Fruit fly (Drosophila melanogaster) whole organism, wandering third instar larva: ENCODE measurements around the gene upSET.

ENCODE experiments used
- Abd-B ChIP-seq: fragments of >200 bp; optimal IDR thresholded peaks from 2 replicates; lab custom pipeline; 2017; ENCODE audit warnings: missing biosample characterization, missing genetic modification characterization
- CG32264 ChIP-seq: fragments of 200-800 bp; sonication (Bioruptor generic); optimal IDR thresholded peaks from 2 replicates; lab custom pipeline; 2016; ENCODE audit warnings: missing biosample characterization, missing genetic modification characterization
- CG9705 ChIP-seq: fragments of 200-800 bp; sonication (Bioruptor generic); optimal IDR thresholded peaks from 2 replicates; lab custom pipeline; 2018; ENCODE audit warnings: missing biosample characterization, mild to moderate bottlenecking, missing genetic modification characterization
- CrebA ChIP-seq: fragments of 200-800 bp; sonication (Bioruptor generic); optimal IDR thresholded peaks from 2 replicates; lab custom pipeline; 2016; ENCODE audit warnings: missing biosample characterization, mild to moderate bottlenecking, missing genetic modification characterization, borderline replicate concordance
- Dfd ChIP-seq: fragments of >200 bp; optimal IDR thresholded peaks from 2 replicates; lab custom pipeline; 2017; ENCODE audit warnings: missing biosample characterization, missing genetic modification characterization
- Dif ChIP-seq: fragments of 200-275, 200-300 bp; sonication (Bioruptor generic); optimal IDR thresholded peaks from 2 replicates; lab custom pipeline; 2018; ENCODE audit warnings: missing biosample characterization, missing genetic modification characterization; ENCODE audit not compliant: partially characterized antibody
- GATAd ChIP-seq: sonication (Bioruptor generic); optimal IDR thresholded peaks from 2 replicates; lab custom pipeline; 2016; ENCODE audit warnings: missing biosample characterization, missing genetic modification characterization
- HLH106 ChIP-seq: fragments of 200-800 bp; optimal IDR thresholded peaks from 3 replicates; lab custom pipeline; 2019; ENCODE audit warnings: missing biosample characterization, mild to moderate bottlenecking, missing genetic modification characterization, moderate library complexity
- Hr78 ChIP-seq: fragments of >200 bp; optimal IDR thresholded peaks from 2 replicates; lab custom pipeline; 2017; ENCODE audit warnings: missing biosample characterization, missing genetic modification characterization
- Hr83 ChIP-seq: fragments of 200-300 bp; sonication (Bioruptor generic); optimal IDR thresholded peaks from 2 replicates; lab custom pipeline; 2016; ENCODE audit warnings: missing biosample characterization, mild to moderate bottlenecking, missing genetic modification characterization, moderate library complexity; ENCODE audit not compliant: poor library complexity, severe bottlenecking
- Jra ChIP-seq: sonication (Bioruptor generic); optimal IDR thresholded peaks from 2 replicates; lab custom pipeline; 2016; ENCODE audit warnings: missing biosample characterization, missing genetic modification characterization
- Mio ChIP-seq: sonication (Bioruptor generic); optimal IDR thresholded peaks from 2 replicates; lab custom pipeline; 2016; ENCODE audit warnings: missing biosample characterization, missing genetic modification characterization
- Myc ChIP-seq: fragments of >200 bp; optimal IDR thresholded peaks from 2 replicates; lab custom pipeline; 2017
- N ChIP-seq: fragments of >200 bp; optimal IDR thresholded peaks from 2 replicates; lab custom pipeline; 2018; ENCODE audit warnings: missing biosample characterization, missing external identifiers, missing genetic modification characterization
- OdsH ChIP-seq: fragments of 200-800 bp; sonication (Bioruptor generic); optimal IDR thresholded peaks from 2 replicates; lab custom pipeline; 2016; ENCODE audit warnings: missing biosample characterization, mild to moderate bottlenecking, missing genetic modification characterization
- Rel ChIP-seq, 2 experiments: fragments of 200-800 bp; sonication (Bioruptor generic) in 1 of 2; optimal IDR thresholded peaks; 2 replicates in 1 of 2; 3 replicates in 1 of 2; lab custom pipeline; 2016 to 2019; ENCODE audit warnings: mild to moderate bottlenecking in 2 of 2, missing biosample characterization in 2 of 2, missing genetic modification characterization in 2 of 2, moderate library complexity in 1 of 2
- Sp1 ChIP-seq: fragments of 200-800 bp; sonication (Bioruptor generic); optimal IDR thresholded peaks from 3 replicates; lab custom pipeline; 2019; ENCODE audit warnings: missing biosample characterization, mild to moderate bottlenecking, missing genetic modification characterization, moderate library complexity
- Vsx2 ChIP-seq: fragments of 200-300, 225-300 bp; sonication (Bioruptor generic); optimal IDR thresholded peaks from 2 replicates; lab custom pipeline; 2018; ENCODE audit warnings: missing biosample characterization, missing genetic modification characterization; ENCODE audit not compliant: partially characterized antibody
- br ChIP-seq: fragments of 200-800 bp; sonication (Bioruptor generic); optimal IDR thresholded peaks from 2 replicates; lab custom pipeline; 2016; ENCODE audit warnings: missing biosample characterization, missing genetic modification characterization
- dl ChIP-seq, 2 experiments: fragments of 175-275, 200-275 bp in 1 of 2; fragments of 200-275 bp in 1 of 2; sonication (Bioruptor generic); optimal IDR thresholded peaks; lab custom pipeline; 2018; ENCODE audit warnings: mild to moderate bottlenecking in 2 of 2, missing biosample characterization in 2 of 2, missing genetic modification characterization in 2 of 2, moderate library complexity in 2 of 2; ENCODE audit not compliant: partially characterized antibody in 2 of 2, insufficient read depth in 1 of 2
- dmrt93B ChIP-seq: fragments of 200-800 bp; sonication (Bioruptor generic); optimal IDR thresholded peaks from 2 replicates; lab custom pipeline; 2018; ENCODE audit warnings: missing biosample characterization, mild to moderate bottlenecking, missing genetic modification characterization
- dsf ChIP-seq: sonication (Bioruptor generic); optimal IDR thresholded peaks from 2 replicates; lab custom pipeline; 2016; ENCODE audit warnings: missing biosample characterization, missing genetic modification characterization, borderline replicate concordance
- ey ChIP-seq: fragments of 200-800 bp; sonication (Bioruptor generic); optimal IDR thresholded peaks from 2 replicates; lab custom pipeline; 2016; ENCODE audit warnings: missing biosample characterization, missing genetic modification characterization
- foxo ChIP-seq, 2 experiments: fragments of 200-800 bp; sonication (Bioruptor generic); optimal IDR thresholded peaks; 2 replicates in 1 of 2; 3 replicates in 1 of 2; lab custom pipeline; 2016 to 2017; ENCODE audit warnings: missing biosample characterization in 2 of 2, missing genetic modification characterization in 2 of 2
- fru ChIP-seq: fragments of 200-800 bp; sonication (Bioruptor generic); optimal IDR thresholded peaks from 3 replicates; lab custom pipeline; 2016; ENCODE audit warnings: missing biosample characterization, mild to moderate bottlenecking, missing genetic modification characterization
- h ChIP-seq: fragments of 200-800 bp; sonication (Bioruptor generic); optimal IDR thresholded peaks from 3 replicates; lab custom pipeline; 2016; ENCODE audit warnings: missing biosample characterization, mild to moderate bottlenecking, missing genetic modification characterization
- jim ChIP-seq: fragments of 175-275, 200-325 bp; sonication (Bioruptor generic); optimal IDR thresholded peaks from 2 replicates; lab custom pipeline; 2016; ENCODE audit warnings: missing biosample characterization, mild to moderate bottlenecking, missing genetic modification characterization
- lola ChIP-seq: fragments of >200 bp; optimal IDR thresholded peaks from 2 replicates; lab custom pipeline; 2017; ENCODE audit warnings: missing biosample characterization, missing genetic modification characterization
- pan ChIP-seq: fragments of >200 bp; optimal IDR thresholded peaks from 2 replicates; lab custom pipeline; 2017
- psq ChIP-seq: fragments of 200-800 bp; sonication (Bioruptor generic); optimal IDR thresholded peaks from 3 replicates; lab custom pipeline; 2017; ENCODE audit warnings: missing biosample characterization, mild to moderate bottlenecking, missing genetic modification characterization, moderate library complexity
- rgr ChIP-seq: fragments of 200-800 bp; sonication (Bioruptor generic); optimal IDR thresholded peaks from 3 replicates; lab custom pipeline; 2016; ENCODE audit warnings: missing biosample characterization, mild to moderate bottlenecking, missing genetic modification characterization
- sage ChIP-seq: fragments of 200-800 bp; sonication (Bioruptor generic); optimal IDR thresholded peaks from 2 replicates; lab custom pipeline; 2016; ENCODE audit warnings: missing biosample characterization, mild to moderate bottlenecking, missing genetic modification characterization
- sv ChIP-seq: fragments of 200-800 bp; sonication (Bioruptor generic); optimal IDR thresholded peaks from 3 replicates; lab custom pipeline; 2016; ENCODE audit warnings: missing biosample characterization, missing genetic modification characterization
- tai ChIP-seq: sonication (Bioruptor generic); optimal IDR thresholded peaks from 2 replicates; lab custom pipeline; 2016; ENCODE audit warnings: missing biosample characterization, missing genetic modification characterization
- usp ChIP-seq: fragments of >200 bp; optimal IDR thresholded peaks from 2 replicates; lab custom pipeline; 2017; ENCODE audit warnings: missing biosample characterization, missing genetic modification characterization
- woc ChIP-seq: sonication (Bioruptor generic); optimal IDR thresholded peaks from 2 replicates; lab custom pipeline; 2016; ENCODE audit warnings: missing biosample characterization, mild to moderate bottlenecking, missing genetic modification characterization

upSET gene

DNA sequence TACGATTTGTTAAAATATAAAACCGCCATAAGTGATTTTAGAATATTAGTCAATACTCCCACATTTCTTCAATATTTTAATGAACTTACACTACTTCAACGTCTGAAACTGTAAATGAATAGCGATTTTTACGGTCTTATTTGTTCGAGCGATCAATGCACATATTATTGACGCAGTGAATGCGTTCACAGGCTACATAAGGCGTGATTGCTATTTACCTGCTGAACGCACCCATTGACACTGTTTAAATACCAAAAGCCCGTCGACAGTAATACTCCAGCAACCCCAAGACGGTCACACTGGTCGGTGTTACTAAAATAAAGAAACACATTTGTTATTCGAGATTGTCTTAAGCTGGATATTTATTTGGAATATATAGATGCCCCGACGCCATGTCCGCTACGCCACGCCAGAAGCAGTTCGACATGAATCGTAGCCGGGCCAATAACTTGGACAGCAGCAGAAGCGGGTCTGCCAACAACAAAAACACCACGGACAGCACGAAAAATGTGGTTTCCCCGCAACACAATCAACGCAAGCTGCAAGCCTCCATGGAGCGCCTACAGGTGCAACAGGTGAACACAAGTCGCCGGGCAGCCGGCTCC is 49.1 kb downstream of the upSET start, which contains the start of gene CG6833:
Gene CG6833, plus strand, starts transcription at position 263 of the 605 bp plus-strand sequence.
- peak; percentile 63 for TF ChIP-seq sv (GFP tag; lab: Kevin White, UChicago)
- no peak for TF ChIP-seq CG32264 (GFP tag; lab: Kevin White, UChicago)
- TF ChIP-seq Rel (GFP tag; optimal IDR thresholded peaks at IDR 0.05; lab: Kevin White, UChicago), result no peak
- TF ChIP-seq Rel (tag; optimal IDR thresholded peaks at IDR 0.05; lab: Kevin White, UChicago), result peak; percentile 99
- no peak for TF ChIP-seq Jra (GFP tag; lab: Kevin White, UChicago)
- no peak for TF ChIP-seq usp (GFP tag; lab: Kevin White, UChicago)
- peak; percentile 34 for TF ChIP-seq psq (GFP tag; lab: Kevin White, UChicago)
- peak; percentile 29 for TF ChIP-seq Sp1 (GFP tag; lab: Kevin White, UChicago)
- TF ChIP-seq Mio (GFP tag; lab: Kevin White, UChicago), result no peak
- peak; percentile 65 for TF ChIP-seq rgr
- peak; percentile 65 for TF ChIP-seq h (GFP tag; lab: Kevin White, UChicago)
- peak in 1 of 2 experiments; percentile 71 for TF ChIP-seq foxo (GFP tag; optimal IDR thresholded peaks at IDR 0.05; lab: Kevin White, UChicago)
- peak; percentile 50 for TF ChIP-seq br (GFP tag; lab: Kevin White, UChicago)
- peak; percentile 9 for TF ChIP-seq jim (GFP tag; lab: Kevin White, UChicago)
- TF ChIP-seq N, result no peak
- TF ChIP-seq Hr83 (GFP tag; lab: Kevin White, UChicago), result peak; percentile 79
- no peak for TF ChIP-seq pan
- peak; percentile 61 for TF ChIP-seq fru (GFP tag; lab: Kevin White, UChicago)
- TF ChIP-seq ey (GFP tag; lab: Kevin White, UChicago), result peak; percentile 52
- TF ChIP-seq OdsH, result peak; percentile 22
- peak; percentile 33 for TF ChIP-seq CG9705
- TF ChIP-seq woc (GFP tag; lab: Kevin White, UChicago), result peak; percentile 75
- TF ChIP-seq tai (GFP tag; lab: Kevin White, UChicago), result no peak
- peak; percentile 74 for TF ChIP-seq HLH106 (tag; lab: Kevin White, UChicago)
- peak; percentile 28 for TF ChIP-seq GATAd (GFP tag; lab: Kevin White, UChicago)
- no peak for TF ChIP-seq Vsx2 (GFP tag; lab: Kevin White, UChicago)
- no peak for TF ChIP-seq Abd-B (GFP tag; lab: Kevin White, UChicago)

- TF ChIP-seq CrebA (GFP tag; lab: Kevin White, UChicago) (no peak), Sp1 (GFP tag; lab: Kevin White, UChicago) (peak; percentile 59), lola (GFP tag; lab: Kevin White, UChicago) (no peak), N (peak; percentile 17), pan (no peak), rgr (peak; percentile 50), psq (GFP tag; lab: Kevin White, UChicago) (peak; percentile 32), CG32264 (GFP tag; lab: Kevin White, UChicago) (no peak), fru (GFP tag; lab: Kevin White, UChicago) (peak; percentile 52), OdsH (peak; percentile 8), jim (GFP tag; lab: Kevin White, UChicago) (peak; percentile 15), Hr83 (GFP tag; lab: Kevin White, UChicago) (peak; percentile 44), CG9705 (peak; percentile 16), h (GFP tag; lab: Kevin White, UChicago) (peak; percentile 43), HLH106 (tag; lab: Kevin White, UChicago) (peak; percentile 45), Dif (GFP tag; lab: Kevin White, UChicago) (peak; percentile 15), Rel (GFP tag; optimal IDR thresholded peaks at IDR 0.05; lab: Kevin White, UChicago) (no peak), Rel (tag; optimal IDR thresholded peaks at IDR 0.05; lab: Kevin White, UChicago) (peak; percentile 88)
Measured at dm6 chr3L:14053073-14053643, 51.2 kb downstream of the upSET start, which contains the start of the genes CG13484 and Frl. Gene CG13484, minus strand, starts transcription at chr3L:14053079. Gene Frl, plus strand, starts transcription at chr3L:14053215.

dm6 chr3L:14053806-14054205 is 51.9 kb downstream of the upSET start:
- no peak for TF ChIP-seq Hr78
- TF ChIP-seq Dfd (GFP tag; lab: Kevin White, UChicago), result peak; percentile 98
- TF ChIP-seq, all 38 proteins: peak for 1

- TF ChIP-seq dmrt93B (GFP tag; lab: Kevin White, UChicago), result peak; percentile 50
- TF ChIP-seq CrebA (GFP tag; lab: Kevin White, UChicago), result no peak
- TF ChIP-seq Mio (GFP tag; lab: Kevin White, UChicago), result no peak
- no peak for TF ChIP-seq tai (GFP tag; lab: Kevin White, UChicago)
- TF ChIP-seq sv (GFP tag; lab: Kevin White, UChicago), result no peak
- TF ChIP-seq HLH106 (tag; lab: Kevin White, UChicago), result peak; percentile 66
- no peak for TF ChIP-seq Rel (GFP tag; optimal IDR thresholded peaks at IDR 0.05; lab: Kevin White, UChicago)
- TF ChIP-seq Rel (tag; optimal IDR thresholded peaks at IDR 0.05; lab: Kevin White, UChicago), result no peak
- TF ChIP-seq usp (GFP tag; lab: Kevin White, UChicago), result no peak
- no peak for TF ChIP-seq Hr83 (GFP tag; lab: Kevin White, UChicago)
- TF ChIP-seq dl (GFP tag; optimal IDR thresholded peaks at IDR 0.05; lab: Kevin White, UChicago; ENCODE audit: insufficient read depth in 1 of 2, partially characterized antibody in 2 of 2), result no peak
- TF ChIP-seq N, result no peak
- peak; percentile 75 for TF ChIP-seq OdsH
- TF ChIP-seq GATAd (GFP tag; lab: Kevin White, UChicago), result no peak
- no peak for TF ChIP-seq Dif (GFP tag; lab: Kevin White, UChicago)
- TF ChIP-seq CG9705, result no peak
- no peak for TF ChIP-seq Jra (GFP tag; lab: Kevin White, UChicago)
- TF ChIP-seq h (GFP tag; lab: Kevin White, UChicago), result peak; percentile 77
- TF ChIP-seq dsf (GFP tag; lab: Kevin White, UChicago), result no peak
- no peak for TF ChIP-seq Abd-B (GFP tag; lab: Kevin White, UChicago)
- peak; percentile 74 for TF ChIP-seq rgr
- peak; percentile 16 for TF ChIP-seq CG32264 (GFP tag; lab: Kevin White, UChicago)
- TF ChIP-seq psq (GFP tag; lab: Kevin White, UChicago), result peak; percentile 60
- TF ChIP-seq Myc, result no peak
- no peak for TF ChIP-seq sage
Measured at dm6 chr3L:14055260-14055696, 53.4 kb downstream of the upSET start.
